Fruit fly (Drosophila melanogaster): ENCODE measurements around the gene Duba.
A peak's percentile ranks its signal among the peaks of the same experiment; 100 is the strongest.

The Duba gene

dm6 chr3L:11634551-11634950 lies 25.3 kb upstream of the Duba start (continued):
- no peak for TF ChIP-seq vri (GFP tag; optimal IDR thresholded peaks at IDR 0.05)
- TF ChIP-seq cyc (GFP tag; optimal IDR thresholded peaks at IDR 0.05): no peak
- TF ChIP-seq CG1621 (tag; optimal IDR thresholded peaks at IDR 0.05): peak; percentile 71
- TF ChIP-seq achi (GFP tag; optimal IDR thresholded peaks at IDR 0.05): peak; percentile 39
- TF ChIP-seq Smox (GFP tag; optimal IDR thresholded peaks at IDR 0.05): no peak
- TF ChIP-seq fd59A (GFP tag; optimal IDR thresholded peaks at IDR 0.05): peak; percentile 2
- TF ChIP-seq CG31627 (GFP tag; optimal IDR thresholded peaks at IDR 0.05): no peak
- no peak for TF ChIP-seq Sox102F (GFP tag; optimal IDR thresholded peaks at IDR 0.05)
- TF ChIP-seq Eip75B (GFP tag; optimal IDR thresholded peaks at IDR 0.05): peak; percentile 36
- TF ChIP-seq spab (GFP tag; optimal IDR thresholded peaks at IDR 0.05): peak; percentile 58
- peak; percentile 69 for TF ChIP-seq Eip78C (GFP tag)
- no peak for TF ChIP-seq acj6 (GFP tag; optimal IDR thresholded peaks at IDR 0.05)
- TF ChIP-seq fd85E (GFP tag; optimal IDR thresholded peaks at IDR 0.05): no peak
- peak; percentile 29 for TF ChIP-seq Hr4 (GFP tag; optimal IDR thresholded peaks at IDR 0.05)
- peak; percentile 10 for TF ChIP-seq CG10631 (GFP tag; optimal IDR thresholded peaks at IDR 0.05)
- TF ChIP-seq dsx (GFP tag; optimal IDR thresholded peaks at IDR 0.05; ENCODE audit: poor library complexity, severe bottlenecking): peak; percentile 62
- no peak for TF ChIP-seq OdsH (GFP tag; optimal IDR thresholded peaks at IDR 0.05)
- TF ChIP-seq Hr38 (GFP tag; optimal IDR thresholded peaks at IDR 0.05): no peak
- TF ChIP-seq ss (GFP tag; optimal IDR thresholded peaks at IDR 0.05): peak; percentile 75 to 77
- TF ChIP-seq eg (GFP tag; IDR thresholded peaks at IDR 0.05): peak; percentile 85; the same call in 2 of the 3 replicates
- TF ChIP-seq Eip93F (GFP tag; optimal IDR thresholded peaks at IDR 0.05): no peak
- no peak for TF ChIP-seq Ets21C (GFP tag; optimal IDR thresholded peaks at IDR 0.05)
- peak; percentile 82 for TF ChIP-seq CG16779 (tag; optimal IDR thresholded peaks at IDR 0.05)
- TF ChIP-seq CG4318 (GFP tag; optimal IDR thresholded peaks at IDR 0.05): no peak
- TF ChIP-seq esn (GFP tag; optimal IDR thresholded peaks at IDR 0.05): peak; percentile 0
- no peak for TF ChIP-seq CG6854 (GFP tag; optimal IDR thresholded peaks at IDR 0.05)
- peak; percentile 78 for TF ChIP-seq CG6808 (GFP tag; optimal IDR thresholded peaks at IDR 0.05)
- TF ChIP-seq topi (GFP tag; optimal IDR thresholded peaks at IDR 0.05): no peak
- peak; percentile 82; the same call in 2 of the 3 replicates for TF ChIP-seq CG6163 (GFP tag; IDR thresholded peaks at IDR 0.05)
- TF ChIP-seq Met (GFP tag; optimal IDR thresholded peaks at IDR 0.05): no peak
- no peak for TF ChIP-seq lz (GFP tag; optimal IDR thresholded peaks at IDR 0.05)
- TF ChIP-seq CG6792 (GFP tag; optimal IDR thresholded peaks at IDR 0.05): no peak
- TF ChIP-seq CG7368 (GFP tag; optimal IDR thresholded peaks at IDR 0.05): no peak
- TF ChIP-seq Ets96B (tag; optimal IDR thresholded peaks at IDR 0.05): peak; percentile 75
- TF ChIP-seq Gug (GFP tag; IDR thresholded peaks at IDR 0.05): peak; percentile 38; the same call in 1 of the 2 replicates

dm6 chr3L:11631092-11631491 lies 21.8 kb upstream of the Duba start, which contains the start of gene CG32091:
CG32091 (plus strand) TSS chr3L:11631392.
- no peak for TF ChIP-seq Ets96B (tag; optimal IDR thresholded peaks at IDR 0.05)
- TF ChIP-seq Hr4 (GFP tag; optimal IDR thresholded peaks at IDR 0.05): no peak
- peak; percentile 31 for TF ChIP-seq Eip78C (GFP tag)
- TF ChIP-seq svp (GFP tag): peak; percentile 8
- TF ChIP-seq ss (GFP tag; optimal IDR thresholded peaks at IDR 0.05): peak in 1 of 2 experiments; percentile 17
- peak; percentile 10 for TF ChIP-seq CG9139 (GFP tag; optimal IDR thresholded peaks at IDR 0.05)
- TF ChIP-seq Hr39 (GFP tag; optimal IDR thresholded peaks at IDR 0.05): no peak
- peak; percentile 23 for TF ChIP-seq dsx (GFP tag; optimal IDR thresholded peaks at IDR 0.05; ENCODE audit: poor library complexity, severe bottlenecking)
- peak; percentile 4 for TF ChIP-seq Sox14 (GFP tag; optimal IDR thresholded peaks at IDR 0.05)
- TF ChIP-seq lz (GFP tag; optimal IDR thresholded peaks at IDR 0.05): no peak
- no peak for TF ChIP-seq CG15336 (GFP tag; IDR thresholded peaks at IDR 0.05)

- TF ChIP-seq CG3032 (tag; optimal IDR thresholded peaks at IDR 0.05) (no peak), Hr4 (GFP tag; optimal IDR thresholded peaks at IDR 0.05) (no peak), Met (GFP tag; optimal IDR thresholded peaks at IDR 0.05) (no peak), esn (GFP tag; optimal IDR thresholded peaks at IDR 0.05) (peak; percentile 9), lz (GFP tag; optimal IDR thresholded peaks at IDR 0.05) (peak; percentile 24)
Observed at dm6 chr3L:11630684-11631083, 21.4 kb upstream of the Duba start.

Data from whole organism, prepupa.